Fruit fly (Drosophila melanogaster): ENCODE measurements around the gene AnxB11.

DNA sequence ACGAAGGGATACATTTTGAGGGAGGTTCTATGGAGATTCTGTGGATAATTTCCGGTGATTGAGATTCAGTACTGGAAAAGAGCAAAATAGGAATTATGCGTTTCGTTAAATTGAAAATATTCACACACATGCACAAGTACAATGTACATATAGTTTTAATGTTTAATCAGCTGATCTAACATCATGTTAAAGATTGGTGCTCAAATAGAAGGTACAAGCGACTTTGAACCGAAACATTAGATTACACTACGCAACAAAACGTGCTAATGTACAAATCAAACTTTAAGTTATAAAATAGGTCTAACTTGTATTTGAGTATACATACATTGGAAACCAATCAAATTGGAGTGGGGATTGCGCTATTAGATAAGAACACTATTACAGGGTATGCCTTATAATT, 2.0 kb downstream of the AnxB11 start:
- TF ChIP-seq fru (optimal IDR thresholded peaks at IDR 0.05), result no peak
- no peak for TF ChIP-seq pan (optimal IDR thresholded peaks at IDR 0.05)
- peak in 1 of 2 experiments; percentile 14 for TF ChIP-seq pan (GFP tag; optimal IDR thresholded peaks at IDR 0.05 in 1 of 2, IDR thresholded peaks at IDR 0.05 in 1 of 2)
- no peak for TF ChIP-seq dan (GFP tag; IDR thresholded peaks at IDR 0.05)
- no peak for TF ChIP-seq psq (GFP tag; optimal IDR thresholded peaks at IDR 0.05)
- TF ChIP-seq kay (GFP tag; optimal IDR thresholded peaks at IDR 0.05), result no peak
- TF ChIP-seq h (optimal IDR thresholded peaks at IDR 0.05), result no peak
- no peak for TF ChIP-seq odd (GFP tag; optimal IDR thresholded peaks at IDR 0.05)

Measured in whole organism, embryonic.